Fruit fly (Drosophila melanogaster) whole organism, adult: Measurements from ENCODE around the gene hwt.

Experiments
- CG11617 ChIP-seq: fragments of 200-800 bp; sonication (Bioruptor generic); optimal IDR thresholded peaks from 2 replicates; lab custom pipeline; 2017; ENCODE audit warnings: mild to moderate bottlenecking, missing biosample characterization, missing genetic modification reagents, missing genetic modification characterization
- CG12768 ChIP-seq: fragments of 200-800 bp; sonication (Bioruptor generic); optimal IDR thresholded peaks from 2 replicates; lab custom pipeline; 2017; ENCODE audit warnings: missing biosample characterization, missing genetic modification characterization, mild to moderate bottlenecking, moderate library complexity, missing genetic modification reagents
- CG14711 ChIP-seq: fragments of 200-800 bp; sonication (Bioruptor generic); optimal IDR thresholded peaks from 2 replicates; lab custom pipeline; 2018; ENCODE audit warnings: missing biosample characterization, mild to moderate bottlenecking, missing genetic modification characterization, moderate library complexity
- CG1620 ChIP-seq: fragments of 200-800 bp; sonication (Bioruptor generic); optimal IDR thresholded peaks from 2 replicates; lab custom pipeline; 2016; ENCODE audit warnings: missing biosample characterization, missing genetic modification characterization
- CG33017 ChIP-seq: fragments of 200-800 bp; sonication (Bioruptor generic); optimal IDR thresholded peaks from 2 replicates; lab custom pipeline; 2018; ENCODE audit warnings: missing biosample characterization, mild to moderate bottlenecking, missing genetic modification characterization, moderate library complexity
- CG5204 ChIP-seq: fragments of 200-800 bp; sonication (Bioruptor generic); optimal IDR thresholded peaks from 2 replicates; lab custom pipeline; 2016; ENCODE audit warnings: missing biosample characterization, missing genetic modification characterization
- CG7045 ChIP-seq: fragments of 200-800 bp; sonication (Bioruptor generic); optimal IDR thresholded peaks from 2 replicates; lab custom pipeline; 2017; ENCODE audit warnings: missing biosample characterization, mild to moderate bottlenecking, missing genetic modification characterization
- CG7101 ChIP-seq: fragments of 200-800 bp; sonication (Bioruptor generic); optimal IDR thresholded peaks from 2 replicates; lab custom pipeline; 2018; ENCODE audit warnings: missing biosample characterization, mild to moderate bottlenecking, missing genetic modification characterization, moderate library complexity
- Clk ChIP-seq: fragments of 200-800 bp; sonication (Bioruptor generic); optimal IDR thresholded peaks from 2 replicates; lab custom pipeline; 2017; ENCODE audit warnings: missing biosample characterization, missing genetic modification characterization
- Crg-1 ChIP-seq: fragments of 200-800 bp; sonication (Bioruptor generic); optimal IDR thresholded peaks from 2 replicates; lab custom pipeline; 2016; ENCODE audit warnings: missing biosample characterization, missing genetic modification characterization
- Hr96 ChIP-seq: fragments of 200-800 bp; sonication (Bioruptor generic); optimal IDR thresholded peaks from 2 replicates; lab custom pipeline; 2016; ENCODE audit warnings: missing biosample characterization, missing genetic modification characterization
- Mnt ChIP-seq: fragments of 200-800 bp; sonication (Bioruptor generic); optimal IDR thresholded peaks from 2 replicates; lab custom pipeline; 2016; ENCODE audit warnings: missing biosample characterization, mild to moderate bottlenecking, missing genetic modification characterization
- bab1 ChIP-seq: fragments of 200-800 bp; sonication (Bioruptor generic); optimal IDR thresholded peaks from 3 replicates; lab custom pipeline; 2019; ENCODE audit warnings: missing biosample characterization, mild to moderate bottlenecking, missing genetic modification characterization, moderate library complexity
- cic ChIP-seq: fragments of 200-800 bp; sonication (Bioruptor generic); optimal IDR thresholded peaks from 2 replicates; lab custom pipeline; 2017; ENCODE audit warnings: missing biosample characterization, mild to moderate bottlenecking, missing genetic modification characterization, moderate library complexity
- cnc ChIP-seq, 2 experiments: fragments of >200 bp; optimal IDR thresholded peaks; 2 replicates each; lab custom pipeline; 2017
- kay ChIP-seq: fragments of 200-800 bp; sonication (Bioruptor generic); peaks from one replicate; lab custom pipeline; 2016; ENCODE audit warnings: missing biosample characterization, missing genetic modification characterization, borderline replicate concordance
- ovo ChIP-seq: fragments of 200-800 bp; sonication (Bioruptor generic); optimal IDR thresholded peaks from 2 replicates; lab custom pipeline; 2016; ENCODE audit warnings: missing biosample characterization, missing genetic modification characterization
- pad ChIP-seq: fragments of 200-800 bp; sonication (Bioruptor generic); optimal IDR thresholded peaks from 3 replicates; lab custom pipeline; 2017; ENCODE audit warnings: missing biosample characterization, missing genetic modification characterization, mild to moderate bottlenecking, moderate library complexity, missing genetic modification reagents
- tj ChIP-seq: fragments of 200-800 bp; sonication (Bioruptor generic); optimal IDR thresholded peaks from 3 replicates; lab custom pipeline; 2017; ENCODE audit warnings: missing biosample characterization, mild to moderate bottlenecking, missing genetic modification characterization, moderate library complexity
- toe ChIP-seq: fragments of 200-800 bp; sonication (Bioruptor generic); optimal IDR thresholded peaks from 2 replicates; lab custom pipeline; 2016; ENCODE audit warnings: missing biosample characterization, missing genetic modification characterization

hwt gene

dm6 chrX:12578328-12578700 is 10.1 kb upstream of the hwt start:
- TF ChIP-seq kay (GFP tag; lab: Kevin White, UChicago) (peak; percentile 11), CG14711 (tag; lab: Kevin White, UChicago) (no peak), Clk (no peak), toe (GFP tag; lab: Kevin White, UChicago) (no peak), CG7101 (tag; lab: Kevin White, UChicago) (no peak)

- TF ChIP-seq kay (GFP tag; lab: Kevin White, UChicago), result peak; percentile 57
- no peak for TF ChIP-seq pad (GFP tag; lab: Kevin White, UChicago)
- TF ChIP-seq cic (GFP tag; lab: Kevin White, UChicago), result peak; percentile 34
- peak; percentile 0 for TF ChIP-seq CG14711 (tag; lab: Kevin White, UChicago)
- TF ChIP-seq cnc (optimal IDR thresholded peaks at IDR 0.05; lab: Kevin White, UChicago), result no peak
- TF ChIP-seq CG7045 (GFP tag; lab: Kevin White, UChicago), result no peak
- peak; percentile 48 for TF ChIP-seq Mnt (GFP tag; lab: Kevin White, UChicago)
- TF ChIP-seq Crg-1 (GFP tag; lab: Kevin White, UChicago), result peak; percentile 21
- no peak for TF ChIP-seq toe (GFP tag; lab: Kevin White, UChicago)
These were observed 9.5 kb upstream of the hwt start for dm6 chrX:12577722-12578121.

DNA sequence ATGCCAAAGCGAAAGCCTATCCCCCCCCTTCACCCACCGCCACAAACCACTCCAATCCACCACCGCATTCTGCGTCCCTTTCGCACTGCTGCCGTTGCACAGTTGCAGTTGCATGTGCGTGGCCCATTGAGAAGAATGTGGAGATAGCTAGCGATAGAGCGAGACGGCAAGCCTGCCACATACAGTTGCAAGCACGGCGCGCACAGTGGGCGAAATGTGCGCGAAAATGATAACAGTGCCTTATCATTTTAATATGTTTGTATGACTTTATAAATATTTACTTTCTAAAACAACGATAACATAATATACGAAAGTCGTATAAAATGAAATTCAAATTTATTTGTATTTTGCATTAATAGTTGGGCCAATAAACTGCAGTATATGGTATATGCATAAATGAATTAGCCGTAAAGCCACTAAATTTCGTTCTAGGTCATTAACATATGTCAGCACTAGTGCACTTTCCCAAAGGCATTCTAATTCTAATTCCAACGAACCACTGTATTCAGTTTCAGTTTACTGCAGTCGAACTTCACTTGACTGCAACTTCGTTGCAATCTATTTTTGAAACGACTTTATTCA is 7.7 kb upstream of the hwt start:
- TF ChIP-seq CG7101 (tag; lab: Kevin White, UChicago) (peak; percentile 31), CG7045 (GFP tag; lab: Kevin White, UChicago) (no peak), CG11617 (peak; percentile 5), CG5204 (GFP tag; lab: Kevin White, UChicago) (peak; percentile 35), CG14711 (tag; lab: Kevin White, UChicago) (no peak), CG1620 (GFP tag; lab: Kevin White, UChicago) (no peak), bab1 (GFP tag; lab: Kevin White, UChicago) (no peak)

DNA sequence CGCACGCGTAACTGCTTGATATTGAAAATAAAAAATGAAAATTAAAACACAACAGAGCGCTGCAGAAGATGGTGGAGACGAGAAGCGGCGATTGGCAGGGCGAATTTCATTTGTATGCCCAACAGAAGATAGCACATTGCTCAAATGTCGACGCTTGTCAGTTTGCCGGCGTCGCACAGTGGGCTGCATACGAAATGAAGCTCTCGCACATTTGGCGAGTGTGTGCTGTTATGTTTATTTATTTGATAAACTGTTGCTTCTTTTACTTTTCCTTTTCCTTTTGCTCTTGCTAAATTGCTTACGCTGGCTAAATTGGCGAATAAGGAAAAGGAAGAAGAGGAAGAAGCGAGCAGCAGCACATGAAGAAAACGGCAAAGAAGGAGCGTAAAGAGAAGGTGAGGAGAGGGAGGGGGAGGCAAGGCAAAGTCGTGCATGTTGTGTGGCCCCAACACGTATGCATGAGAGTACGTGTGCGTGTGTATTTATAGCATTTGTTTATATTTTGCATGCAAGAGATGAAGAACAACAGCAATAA is 7.1 kb upstream of the hwt start:
- TF ChIP-seq CG33017, result no peak
- TF ChIP-seq ovo (GFP tag; lab: Kevin White, UChicago), result peak; percentile 26
- peak; percentile 62 for TF ChIP-seq tj (GFP tag; lab: Kevin White, UChicago)

DNA sequence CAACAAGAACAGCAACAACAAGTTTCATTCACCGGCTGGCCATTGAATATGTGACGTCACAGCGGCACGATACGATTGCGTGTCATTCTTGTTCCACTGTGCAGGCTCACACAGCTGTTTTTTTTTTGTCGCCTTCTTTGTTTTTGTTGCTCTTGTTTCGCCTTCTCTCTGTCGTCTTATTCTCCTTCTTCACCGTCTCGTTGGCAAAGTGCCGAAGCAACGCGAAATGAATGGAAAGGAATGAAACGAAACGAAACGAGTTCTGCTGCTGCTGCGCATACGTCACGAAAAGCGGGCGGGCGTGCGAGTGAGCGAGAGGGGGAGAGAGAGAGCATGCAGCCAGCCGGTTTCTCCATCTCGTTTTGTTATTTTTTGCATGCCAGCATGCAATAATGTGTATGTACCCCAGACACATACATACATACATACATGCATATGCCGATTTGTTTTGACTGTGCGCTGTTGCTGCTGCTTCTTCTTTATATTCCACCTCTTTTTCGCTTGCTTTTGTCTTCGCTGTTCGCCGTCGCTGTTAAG is 6.5 kb upstream of the hwt start:
- TF ChIP-seq bab1 (GFP tag; lab: Kevin White, UChicago) (peak; percentile 54), Hr96 (GFP tag; lab: Kevin White, UChicago) (peak; percentile 29), CG11617 (peak; percentile 36), CG33017 (no peak), kay (GFP tag; lab: Kevin White, UChicago) (peak; percentile 34), CG7101 (tag; lab: Kevin White, UChicago) (peak; percentile 12), cic (GFP tag; lab: Kevin White, UChicago) (peak; percentile 91), CG14711 (tag; lab: Kevin White, UChicago) (peak; percentile 10), tj (GFP tag; lab: Kevin White, UChicago) (peak; percentile 81), ovo (GFP tag; lab: Kevin White, UChicago) (no peak), toe (GFP tag; lab: Kevin White, UChicago) (peak; percentile 12), CG12768 (peak; percentile 31), Mnt (GFP tag; lab: Kevin White, UChicago) (peak; percentile 88), CG5204 (GFP tag; lab: Kevin White, UChicago) (no peak), pad (GFP tag; lab: Kevin White, UChicago) (peak; percentile 68), Crg-1 (GFP tag; lab: Kevin White, UChicago) (no peak)

DNA sequence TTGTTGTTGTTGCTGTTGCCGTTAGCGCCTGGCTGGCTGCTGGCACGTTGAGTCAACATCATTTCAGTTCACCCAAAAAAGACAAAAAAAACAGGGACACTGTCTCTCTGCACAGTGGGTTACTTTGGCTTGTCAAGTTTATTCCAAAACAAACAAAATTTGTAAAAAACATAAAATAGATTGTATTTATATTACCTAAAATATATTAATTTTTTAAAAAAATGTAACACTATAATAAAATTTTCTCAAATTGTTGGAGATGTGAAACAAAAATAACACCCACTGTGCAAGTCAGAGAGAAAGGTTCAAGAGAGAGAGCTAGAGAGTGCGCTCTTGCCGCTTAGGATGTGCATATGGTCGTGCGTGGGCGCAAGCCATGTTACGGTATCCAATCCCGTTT is 589 bp downstream of the hwt start:
- TF ChIP-seq ovo (GFP tag; lab: Kevin White, UChicago), result peak; percentile 64
- TF ChIP-seq bab1 (GFP tag; lab: Kevin White, UChicago), result no peak
- TF ChIP-seq toe (GFP tag; lab: Kevin White, UChicago), result peak; percentile 11
- TF ChIP-seq CG1620 (GFP tag; lab: Kevin White, UChicago), result no peak
- TF ChIP-seq pad (GFP tag; lab: Kevin White, UChicago), result peak; percentile 57
- TF ChIP-seq cic (GFP tag; lab: Kevin White, UChicago), result no peak
- TF ChIP-seq cnc (optimal IDR thresholded peaks at IDR 0.05; lab: Kevin White, UChicago), result no peak
- peak; percentile 92 for TF ChIP-seq CG7101 (tag; lab: Kevin White, UChicago)
- peak; percentile 69 for TF ChIP-seq CG11617
- peak; percentile 14 for TF ChIP-seq Mnt (GFP tag; lab: Kevin White, UChicago)
- TF ChIP-seq tj (GFP tag; lab: Kevin White, UChicago), result peak; percentile 48
- peak; percentile 82 for TF ChIP-seq CG7045 (GFP tag; lab: Kevin White, UChicago)
- peak; percentile 87 for TF ChIP-seq CG33017
- TF ChIP-seq Crg-1 (GFP tag; lab: Kevin White, UChicago), result peak; percentile 28
- TF ChIP-seq Hr96 (GFP tag; lab: Kevin White, UChicago), result peak; percentile 43
- peak; percentile 60 for TF ChIP-seq Clk
- TF ChIP-seq CG5204 (GFP tag; lab: Kevin White, UChicago), result no peak
- TF ChIP-seq kay (GFP tag; lab: Kevin White, UChicago), result no peak
- peak; percentile 88 for TF ChIP-seq CG14711 (tag; lab: Kevin White, UChicago)
- peak; percentile 71 for TF ChIP-seq CG12768
